Fruit fly (Drosophila melanogaster): ENCODE results near the gene hth.

Gene hth

dm6 chr3R:10557651-10558294, 81.6 kb downstream of the hth start (continued):
- no peak for TF ChIP-seq Oli (tag; optimal IDR thresholded peaks at IDR 0.05)
- TF ChIP-seq Med (GFP tag), result peak; percentile 48
- TF ChIP-seq CG12219 (GFP tag; optimal IDR thresholded peaks at IDR 0.05), result no peak
- TF ChIP-seq ro (GFP tag; IDR thresholded peaks at IDR 0.05), result no peak

DNA sequence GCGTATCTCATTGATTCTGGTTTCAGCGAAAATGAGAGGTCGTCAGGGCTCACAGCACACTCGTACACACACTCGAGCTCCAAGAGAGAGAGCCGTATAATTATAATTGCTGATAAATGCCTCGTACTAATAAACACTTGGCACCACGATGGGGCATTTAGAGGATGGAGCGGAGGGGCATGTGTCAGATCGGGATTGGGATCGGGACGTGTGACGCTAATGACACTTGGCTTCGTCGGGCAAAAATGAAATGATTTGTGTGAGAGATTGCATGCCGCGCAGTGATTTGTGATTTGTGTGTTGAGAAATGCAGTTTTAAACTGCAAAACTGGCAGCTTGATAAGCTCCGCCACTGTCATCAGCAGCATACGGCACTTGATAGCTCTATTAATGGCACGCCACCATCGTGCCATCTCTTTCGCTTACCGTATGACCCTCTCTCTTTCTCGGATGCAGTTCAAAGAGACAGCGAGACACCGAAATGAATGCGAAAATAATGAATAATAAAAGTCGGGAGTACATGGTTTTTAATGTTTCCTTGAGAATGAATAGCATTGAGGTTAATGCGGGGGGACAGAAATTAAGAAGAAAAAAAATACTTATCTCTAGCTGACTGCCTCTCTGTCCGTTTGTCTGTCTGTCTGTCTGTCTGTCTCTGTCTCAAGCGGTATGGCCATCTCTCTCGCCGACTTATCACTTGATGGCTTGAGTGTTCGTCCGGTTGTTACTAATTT, 82.3 kb downstream of the hth start:
- TF ChIP-seq CG8290 (GFP tag; optimal IDR thresholded peaks at IDR 0.05) (peak; percentile 7), CG8290 (tag; optimal IDR thresholded peaks at IDR 0.05) (peak in 1 of 2 experiments; percentile 7), CG6765 (GFP tag; optimal IDR thresholded peaks at IDR 0.05) (no peak), CG10321 (GFP tag; IDR thresholded peaks at IDR 0.05) (peak; percentile 78), tll (GFP tag; optimal IDR thresholded peaks at IDR 0.05) (peak in 1 of 2 experiments; percentile 55), Med (GFP tag) (peak; percentile 57), CG10209 (GFP tag; optimal IDR thresholded peaks at IDR 0.05) (peak; percentile 38)

- TF ChIP-seq pros (GFP tag; optimal IDR thresholded peaks at IDR 0.05) (peak; percentile 47), abd-A (tag; optimal IDR thresholded peaks at IDR 0.05) (peak; percentile 53), CG6254 (GFP tag; optimal IDR thresholded peaks at IDR 0.05) (no peak), sens (GFP tag) (peak; percentile 71)
Measured at dm6 chr3R:10554530-10554929, 84.8 kb downstream of the hth start.

- peak; percentile 36 for TF ChIP-seq dmrt11E (tag; optimal IDR thresholded peaks at IDR 0.05)
- peak; percentile 61 for TF ChIP-seq sens (GFP tag)
- peak; percentile 29 for TF ChIP-seq CG1603 (tag; optimal IDR thresholded peaks at IDR 0.05)
- no peak for TF ChIP-seq CG10431 (GFP tag; optimal IDR thresholded peaks at IDR 0.05)
- peak; percentile 12; the same call in 1 of the 2 replicates for TF ChIP-seq ara (GFP tag; IDR thresholded peaks at IDR 0.05)
- TF ChIP-seq tx (GFP tag; optimal IDR thresholded peaks at IDR 0.05), result no peak
- no peak for TF ChIP-seq repo (GFP tag; optimal IDR thresholded peaks at IDR 0.05)
- no peak for TF ChIP-seq Nf-YB (GFP tag; optimal IDR thresholded peaks at IDR 0.05)
- peak; percentile 6; the same call in 1 of the 2 replicates for TF ChIP-seq Xrp1 (GFP tag; IDR thresholded peaks at IDR 0.05)
- TF ChIP-seq vvl (GFP tag; IDR thresholded peaks at IDR 0.05), result peak; percentile 35; the same call in 1 of the 2 replicates
- TF ChIP-seq CG17359 (tag; optimal IDR thresholded peaks at IDR 0.05), result peak; percentile 6
- no peak for TF ChIP-seq grau (tag; optimal IDR thresholded peaks at IDR 0.05)
- no peak for TF ChIP-seq nom (GFP tag; optimal IDR thresholded peaks at IDR 0.05)
- TF ChIP-seq grn (GFP tag; optimal IDR thresholded peaks at IDR 0.05), result peak; percentile 74
- TF ChIP-seq CG7786 (GFP tag; optimal IDR thresholded peaks at IDR 0.05), result no peak
- peak; percentile 33 for TF ChIP-seq gem (tag; optimal IDR thresholded peaks at IDR 0.05)
- TF ChIP-seq kni (GFP tag; optimal IDR thresholded peaks at IDR 0.05), result peak; percentile 20
- TF ChIP-seq CG10979 (tag; optimal IDR thresholded peaks at IDR 0.05), result peak; percentile 12
- peak; percentile 75 for TF ChIP-seq zf30C (GFP tag; optimal IDR thresholded peaks at IDR 0.05)
- TF ChIP-seq sna (GFP tag; IDR thresholded peaks at IDR 0.05; ENCODE audit: partially characterized antibody), result no peak
- TF ChIP-seq CG10565 (GFP tag; optimal IDR thresholded peaks at IDR 0.05), result no peak
- no peak for TF ChIP-seq Adf1 (GFP tag; IDR thresholded peaks at IDR 0.05)
- no peak for TF ChIP-seq nmo (GFP tag; optimal IDR thresholded peaks at IDR 0.05)
- no peak for TF ChIP-seq pho (GFP tag; optimal IDR thresholded peaks at IDR 0.05)
- no peak for TF ChIP-seq jigr1 (GFP tag; IDR thresholded peaks at IDR 0.05)
- no peak for TF ChIP-seq Camta (GFP tag; optimal IDR thresholded peaks at IDR 0.05)
- TF ChIP-seq CG1024 (GFP tag; IDR thresholded peaks at IDR 0.05), result 0 out of 2 replicates have a peak, but pooled peaks have one; percentile 37
- no peak for TF ChIP-seq tio (GFP tag; optimal IDR thresholded peaks at IDR 0.05)
- TF ChIP-seq CG12391 (tag; optimal IDR thresholded peaks at IDR 0.05), result peak; percentile 12
Measured at dm6 chr3R:10553518-10553917, 85.8 kb downstream of the hth start.

All from whole organism, embryonic.